Worm (Caenorhabditis elegans): ENCODE results near the gene R05G6.3.

R05G6.3 gene

ce11 chrIV:7516167-7516566, at the start of gene R05G6.3, which contains the start of gene R05G6.9:
Gene R05G6.3 (plus strand): TSS chrIV:7516552.
Gene R05G6.9 (minus strand): TSS chrIV:7516267.
- TF ChIP-seq tab-1 (GFP tag; IDR thresholded peaks at IDR 0.05) (no peak), ztf-29 (GFP tag; IDR thresholded peaks at IDR 0.05) (no peak), med-1 (GFP tag; optimal IDR thresholded peaks at IDR 0.05; ENCODE audit: insufficient read depth) (no peak), klf-2 (GFP tag; conservative IDR thresholded peaks at IDR 0.05) (no peak), cog-1 (tag; optimal IDR thresholded peaks at IDR 0.05) (no peak), ref-1 (GFP tag; conservative IDR thresholded peaks at IDR 0.05) (no peak), ztf-23 (GFP tag; IDR thresholded peaks at IDR 0.05) (no peak), T22C8.4 (GFP tag; IDR thresholded peaks at IDR 0.05) (no peak), flt-1 (GFP tag; IDR thresholded peaks at IDR 0.05) (no peak)

- TF ChIP-seq klf-2 (GFP tag; conservative IDR thresholded peaks at IDR 0.05) (no peak), cog-1 (tag; optimal IDR thresholded peaks at IDR 0.05) (no peak), T22C8.4 (GFP tag; IDR thresholded peaks at IDR 0.05) (no peak), ztf-23 (GFP tag; IDR thresholded peaks at IDR 0.05) (no peak), tab-1 (GFP tag; IDR thresholded peaks at IDR 0.05) (no peak), med-1 (GFP tag; optimal IDR thresholded peaks at IDR 0.05; ENCODE audit: insufficient read depth) (no peak), ztf-29 (GFP tag; IDR thresholded peaks at IDR 0.05) (no peak), ref-1 (GFP tag; conservative IDR thresholded peaks at IDR 0.05) (no peak), flt-1 (GFP tag; IDR thresholded peaks at IDR 0.05) (no peak)
Observed at ce11 chrIV:7467170-7467569, 49.2 kb upstream of the R05G6.3 start.

- TF ChIP-seq tab-1 (GFP tag; IDR thresholded peaks at IDR 0.05), result no peak
- no peak for TF ChIP-seq med-1 (GFP tag; optimal IDR thresholded peaks at IDR 0.05; ENCODE audit: insufficient read depth)
- no peak for TF ChIP-seq flt-1 (GFP tag; IDR thresholded peaks at IDR 0.05)
- no peak for TF ChIP-seq ref-1 (GFP tag; conservative IDR thresholded peaks at IDR 0.05)
- TF ChIP-seq ztf-29 (GFP tag; IDR thresholded peaks at IDR 0.05), result no peak
- TF ChIP-seq klf-2 (GFP tag; conservative IDR thresholded peaks at IDR 0.05), result no peak
- no peak for TF ChIP-seq cog-1 (tag; optimal IDR thresholded peaks at IDR 0.05)
- no peak for TF ChIP-seq ztf-23 (GFP tag; IDR thresholded peaks at IDR 0.05)
- no peak for TF ChIP-seq T22C8.4 (GFP tag; IDR thresholded peaks at IDR 0.05)
Observed at ce11 chrIV:7468638-7469037, 47.7 kb upstream of the R05G6.3 start.

ce11 chrIV:7469782-7470413, 46.5 kb upstream of the R05G6.3 start, which contains the start of gene F55G1.7:
Gene F55G1.7 (minus strand): TSS chrIV:7469832.
- TF ChIP-seq ref-1 (GFP tag; conservative IDR thresholded peaks at IDR 0.05), result no peak
- TF ChIP-seq med-1 (GFP tag; optimal IDR thresholded peaks at IDR 0.05; ENCODE audit: insufficient read depth), result no peak
- no peak for TF ChIP-seq tab-1 (GFP tag; IDR thresholded peaks at IDR 0.05)
- no peak for TF ChIP-seq flt-1 (GFP tag; IDR thresholded peaks at IDR 0.05)
- TF ChIP-seq cog-1 (tag; optimal IDR thresholded peaks at IDR 0.05), result no peak
- no peak for TF ChIP-seq ztf-29 (GFP tag; IDR thresholded peaks at IDR 0.05)

- TF ChIP-seq ref-1 (GFP tag; conservative IDR thresholded peaks at IDR 0.05), result no peak
- TF ChIP-seq ztf-23 (GFP tag; IDR thresholded peaks at IDR 0.05), result no peak
- TF ChIP-seq cog-1 (tag; optimal IDR thresholded peaks at IDR 0.05), result no peak
- TF ChIP-seq tab-1 (GFP tag; IDR thresholded peaks at IDR 0.05), result no peak
- no peak for TF ChIP-seq ztf-29 (GFP tag; IDR thresholded peaks at IDR 0.05)
- no peak for TF ChIP-seq T22C8.4 (GFP tag; IDR thresholded peaks at IDR 0.05)
- TF ChIP-seq med-1 (GFP tag; optimal IDR thresholded peaks at IDR 0.05; ENCODE audit: insufficient read depth), result no peak
- TF ChIP-seq flt-1 (GFP tag; IDR thresholded peaks at IDR 0.05), result no peak
- TF ChIP-seq klf-2 (GFP tag; conservative IDR thresholded peaks at IDR 0.05), result no peak
Observed at ce11 chrIV:7473159-7473649, 43.1 kb upstream of the R05G6.3 start, which contains the start of the genes plk-3 and F55G1.6. Gene plk-3 (minus strand): TSS chrIV:7473209. Gene F55G1.6 (plus strand): TSS chrIV:7473517.

ce11 chrIV:7474826-7475225, 41.5 kb upstream of the R05G6.3 start, which contains the start of gene slc-25A18.2:
Gene slc-25A18.2 (plus strand): TSS chrIV:7475041.
- no peak for TF ChIP-seq ztf-23 (GFP tag; IDR thresholded peaks at IDR 0.05)

ce11 chrIV:7477197-7477596, 39.2 kb upstream of the R05G6.3 start, which contains the start of gene pycr-4:
Gene pycr-4 (minus strand): TSS chrIV:7477297.
- TF ChIP-seq ztf-23 (GFP tag; IDR thresholded peaks at IDR 0.05) (no peak), ref-1 (GFP tag; conservative IDR thresholded peaks at IDR 0.05) (no peak)

ce11 chrIV:7477697-7478096, 38.7 kb upstream of the R05G6.3 start:
- TF ChIP-seq T22C8.4 (GFP tag; IDR thresholded peaks at IDR 0.05) (no peak), med-1 (GFP tag; optimal IDR thresholded peaks at IDR 0.05; ENCODE audit: insufficient read depth) (no peak), klf-2 (GFP tag; conservative IDR thresholded peaks at IDR 0.05) (no peak), flt-1 (GFP tag; IDR thresholded peaks at IDR 0.05) (no peak), ref-1 (GFP tag; conservative IDR thresholded peaks at IDR 0.05) (no peak), cog-1 (tag; optimal IDR thresholded peaks at IDR 0.05) (no peak), ztf-23 (GFP tag; IDR thresholded peaks at IDR 0.05) (no peak), ztf-29 (GFP tag; IDR thresholded peaks at IDR 0.05) (no peak), tab-1 (GFP tag; IDR thresholded peaks at IDR 0.05) (no peak)

ce11 chrIV:7478134-7478533, 38.2 kb upstream of the R05G6.3 start, which contains the start of gene rod-1:
Gene rod-1 (plus strand): TSS chrIV:7478452.
- TF ChIP-seq med-1 (GFP tag; optimal IDR thresholded peaks at IDR 0.05; ENCODE audit: insufficient read depth) (no peak), flt-1 (GFP tag; IDR thresholded peaks at IDR 0.05) (no peak), klf-2 (GFP tag; conservative IDR thresholded peaks at IDR 0.05) (no peak), ztf-23 (GFP tag; IDR thresholded peaks at IDR 0.05) (no peak), cog-1 (tag; optimal IDR thresholded peaks at IDR 0.05) (no peak)

- TF ChIP-seq tab-1 (GFP tag; IDR thresholded peaks at IDR 0.05) (0 out of 2 replicates have a peak, but pooled peaks have one; percentile 8), ztf-23 (GFP tag; IDR thresholded peaks at IDR 0.05) (0 out of 2 replicates have a peak, but pooled peaks have one; percentile 9), ref-1 (GFP tag; conservative IDR thresholded peaks at IDR 0.05) (peak; percentile 32; the same call in 1 of the 2 replicates)
Observed at ce11 chrIV:7485565-7486200, 30.7 kb upstream of the R05G6.3 start.

All from whole organism, midembryonic.